Worm (Caenorhabditis elegans): Measurements from ENCODE around the gene Y39B6A.9.
A peak's percentile ranks its signal among the peaks of the same experiment; 100 is the strongest.

The Y39B6A.9 gene

ce11 chrV:19148350-19148749, 12.0 kb downstream of the Y39B6A.9 start:
- TF ChIP-seq nhr-76 (tag; optimal IDR thresholded peaks at IDR 0.05) (no peak), fos-1 (tag; optimal IDR thresholded peaks at IDR 0.05) (no peak), gei-8 (GFP tag; optimal IDR thresholded peaks at IDR 0.05) (no peak), snpc-4 (tag; optimal IDR thresholded peaks at IDR 0.05) (no peak), lin-15B (tag; optimal IDR thresholded peaks at IDR 0.05) (no peak), zfp-3 (GFP tag; conservative IDR thresholded peaks at IDR 0.05) (no peak), lin-39 (tag; optimal IDR thresholded peaks at IDR 0.05) (no peak), daf-16 (GFP tag; optimal IDR thresholded peaks at IDR 0.05) (no peak), daf-16 (tag; optimal IDR thresholded peaks at IDR 0.05) (no peak), mxl-2 (GFP tag; conservative IDR thresholded peaks at IDR 0.05) (no peak), unc-130 (GFP tag; optimal IDR thresholded peaks at IDR 0.05) (no peak), ceh-32 (tag; optimal IDR thresholded peaks at IDR 0.05; ENCODE audit: poor library complexity) (no peak), fkh-10 (GFP tag; optimal IDR thresholded peaks at IDR 0.05) (no peak), zag-1 (tag; optimal IDR thresholded peaks at IDR 0.05) (no peak), nhr-102 (tag; optimal IDR thresholded peaks at IDR 0.05) (no peak), lsy-2 (tag; optimal IDR thresholded peaks at IDR 0.05) (no peak), hmg-1.1 (GFP tag; IDR thresholded peaks at IDR 0.05) (no peak)

ce11 chrV:19149057-19149456, 12.8 kb downstream of the Y39B6A.9 start, which contains the start of gene Y39B6A.7:
Y39B6A.7 (minus strand) TSS chrV:19149157.
- no peak for TF ChIP-seq set-16 (GFP tag; IDR thresholded peaks at IDR 0.05)
- no peak for TF ChIP-seq F10B5.3 (tag; optimal IDR thresholded peaks at IDR 0.05)
- no peak for TF ChIP-seq T26A8.4 (GFP tag; IDR thresholded peaks at IDR 0.05)
- no peak for TF ChIP-seq unc-62 (GFP tag; optimal IDR thresholded peaks at IDR 0.05 in 1 of 2)
- TF ChIP-seq unc-62 (tag; optimal IDR thresholded peaks at IDR 0.05), result no peak
- no peak for TF ChIP-seq zfp-2 (tag; optimal IDR thresholded peaks at IDR 0.05)
- no peak for TF ChIP-seq nhr-76 (tag; optimal IDR thresholded peaks at IDR 0.05)
- no peak for TF ChIP-seq nhr-237 (tag; optimal IDR thresholded peaks at IDR 0.05)
- TF ChIP-seq zip-11 (GFP tag; IDR thresholded peaks at IDR 0.05), result no peak
- TF ChIP-seq lin-13 (GFP tag; optimal IDR thresholded peaks at IDR 0.05), result no peak
- TF ChIP-seq tag-97 (GFP tag; IDR thresholded peaks at IDR 0.05), result no peak
- TF ChIP-seq egl-27 (tag; optimal IDR thresholded peaks at IDR 0.05), result no peak
- TF ChIP-seq zfp-3 (GFP tag; conservative IDR thresholded peaks at IDR 0.05), result no peak
- TF ChIP-seq duxl-1 (tag; optimal IDR thresholded peaks at IDR 0.05; ENCODE audit: poor library complexity), result no peak
- no peak for TF ChIP-seq arid-1 (GFP tag; conservative IDR thresholded peaks at IDR 0.05)
- TF ChIP-seq nhr-25 (tag; optimal IDR thresholded peaks at IDR 0.05; ENCODE audit: borderline replicate concordance, insufficient read depth), result no peak
- no peak for TF ChIP-seq lsy-2 (tag; optimal IDR thresholded peaks at IDR 0.05)

ce11 chrV:19152328-19152727, 16.0 kb downstream of the Y39B6A.9 start, which contains the start of gene Y39B6A.69:
Y39B6A.69 (minus strand) TSS chrV:19152428.
- TF ChIP-seq egl-43 (GFP tag; IDR thresholded peaks at IDR 0.05) (no peak), dve-1 (tag; optimal IDR thresholded peaks at IDR 0.05; ENCODE audit: insufficient read depth) (no peak), unc-62 (GFP tag; optimal IDR thresholded peaks at IDR 0.05 in 1 of 2) (peak in 1 of 2 experiments; percentile 66), unc-62 (tag; optimal IDR thresholded peaks at IDR 0.05) (no peak), fkh-10 (GFP tag; optimal IDR thresholded peaks at IDR 0.05) (no peak), lin-38 (GFP tag; IDR thresholded peaks at IDR 0.05) (no peak)

- TF ChIP-seq hlh-11 (tag; optimal IDR thresholded peaks at IDR 0.05) (peak; percentile 27), aha-1 (tag) (peak; percentile 15), pha-4 (GFP tag; IDR thresholded peaks at IDR 0.05) (no peak), pha-4 (tag; optimal IDR thresholded peaks at IDR 0.05) (peak; percentile 75), arid-1 (GFP tag; conservative IDR thresholded peaks at IDR 0.05) (no peak)
These were observed 16.9 kb downstream of the Y39B6A.9 start for ce11 chrV:19153244-19153643.
